Worm (Caenorhabditis elegans) whole organism, L4/young adult: ENCODE measurements around the gene ttr-7.

Experiments used
- W03F9.2 ChIP-seq: fragments of 150-350 bp; optimal IDR thresholded peaks from 2 replicates; lab custom pipeline; 2014; ENCODE audit warnings: missing biosample characterization, missing genetic modification characterization
- dao-5 ChIP-seq: sonication (generic microtip); optimal IDR thresholded peaks from 2 replicates; lab custom pipeline; 2016; ENCODE audit warnings: missing genotype, missing genetic modification characterization, moderate library complexity, missing compliant biosample characterization
- him-1 ChIP-seq: sonication (generic microtip); optimal IDR thresholded peaks from 2 replicates; lab custom pipeline; 2016; ENCODE audit warnings: missing genotype, missing genetic modification reagents, missing genetic modification characterization, missing compliant biosample characterization

The ttr-7 gene

ce11 chrIII:605415-606054 is at the start of gene ttr-7, which contains the start of gene Y55B1AR.4:
Gene ttr-7, plus strand, starts transcription at chrIII:606004.
Gene Y55B1AR.4, minus strand, starts transcription at chrIII:605515.
- TF ChIP-seq W03F9.2, result no peak
- TF ChIP-seq dao-5 (tag; lab: Kevin White, UChicago), result no peak
- TF ChIP-seq him-1, result no peak

DNA sequence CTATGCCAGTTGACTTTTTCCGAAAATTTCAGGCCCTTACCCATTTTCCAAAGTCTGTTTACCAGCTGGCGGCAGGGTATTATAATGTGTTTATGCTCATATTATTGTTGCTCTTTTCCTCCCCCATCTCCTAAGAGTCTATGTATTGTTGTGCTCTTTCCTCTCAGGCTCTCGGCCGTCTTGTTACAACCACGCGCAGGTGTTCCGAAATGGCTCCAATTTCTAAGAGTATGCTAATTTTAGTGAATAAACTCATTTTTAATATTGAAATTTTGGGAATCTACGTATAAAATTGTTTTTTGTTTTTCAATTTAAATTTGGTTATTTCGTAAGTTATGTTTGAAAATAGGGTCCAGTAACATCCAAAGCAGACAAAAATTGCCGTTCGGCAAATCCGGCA is 47.7 kb upstream of the ttr-7 start:
- TF ChIP-seq him-1, result no peak
- no peak for TF ChIP-seq dao-5 (tag; lab: Kevin White, UChicago)
- TF ChIP-seq W03F9.2, result no peak

- TF ChIP-seq him-1 (no peak), dao-5 (tag; lab: Kevin White, UChicago) (no peak), W03F9.2 (no peak)
Observed at ce11 chrIII:558832-559231, 47.0 kb upstream of the ttr-7 start.

DNA sequence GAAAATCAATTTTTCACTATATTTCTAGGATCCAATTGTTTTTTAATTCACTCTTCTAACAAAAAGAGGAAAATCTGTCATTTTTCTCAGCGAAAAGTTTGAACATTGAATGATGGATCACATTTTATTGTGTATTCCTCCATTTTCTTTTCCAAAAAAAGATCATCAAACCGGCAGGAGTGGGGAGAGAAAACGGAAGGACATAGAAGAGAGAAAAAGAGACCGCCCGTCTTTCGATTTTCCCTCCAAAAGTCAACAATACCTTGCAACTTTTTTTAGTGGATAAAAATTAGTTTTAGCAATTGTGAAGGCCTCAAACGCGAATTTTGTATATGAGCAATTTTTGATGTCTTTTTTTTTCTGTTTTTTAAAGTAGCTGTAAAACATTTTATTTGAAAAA is 42.0 kb upstream of the ttr-7 start:
- no peak for TF ChIP-seq W03F9.2
- no peak for TF ChIP-seq him-1
- TF ChIP-seq dao-5 (tag; lab: Kevin White, UChicago), result no peak

ce11 chrIII:564786-565185 is 41.0 kb upstream of the ttr-7 start:
- TF ChIP-seq dao-5 (tag; lab: Kevin White, UChicago) (no peak), him-1 (no peak), W03F9.2 (no peak)

DNA sequence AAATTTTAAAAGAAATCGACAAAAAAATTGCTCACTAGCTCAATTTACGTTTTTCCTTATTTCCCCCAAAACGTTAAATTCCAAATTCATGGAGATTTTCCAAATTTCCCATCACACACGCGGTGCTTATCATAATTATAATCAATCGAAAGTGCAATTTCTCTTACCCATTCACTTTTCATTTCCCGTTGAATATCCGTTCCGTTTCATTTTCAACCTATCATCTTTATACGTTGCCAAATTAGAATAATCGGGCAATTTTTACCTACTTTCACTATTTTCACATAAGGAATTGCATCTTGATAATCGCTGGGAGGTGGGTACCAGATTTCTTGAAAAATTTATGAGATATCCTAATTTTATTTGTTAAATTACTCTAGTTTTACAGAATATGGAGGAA is 37.0 kb upstream of the ttr-7 start:
- TF ChIP-seq him-1 (no peak), dao-5 (tag; lab: Kevin White, UChicago) (no peak), W03F9.2 (no peak)

DNA sequence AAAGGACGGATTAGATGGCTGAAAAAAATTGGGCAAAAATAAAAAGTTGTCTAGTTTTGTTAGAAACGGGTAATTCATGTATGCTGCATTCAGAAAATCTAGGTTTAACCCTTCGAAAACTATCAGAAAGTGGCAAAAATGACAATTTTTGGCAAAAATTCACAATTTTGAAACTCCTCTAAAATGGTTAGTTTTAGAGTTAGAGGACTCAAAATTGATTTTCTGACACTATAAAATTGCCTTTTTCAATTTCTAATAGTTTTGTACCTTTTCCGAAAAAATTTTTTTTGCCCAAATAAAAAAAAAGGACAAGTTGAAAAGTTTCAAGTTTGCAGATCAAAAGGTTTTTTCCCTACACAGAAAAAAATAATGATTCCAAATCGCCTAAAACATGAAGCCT is 29.2 kb upstream of the ttr-7 start:
- TF ChIP-seq W03F9.2 (no peak), him-1 (no peak), dao-5 (tag; lab: Kevin White, UChicago) (no peak)

ce11 chrIII:577467-577866 is 28.3 kb upstream of the ttr-7 start, which contains the start of gene gtf-2H5:
Gene gtf-2H5, minus strand, starts transcription at chrIII:577567.
- no peak for TF ChIP-seq him-1
- no peak for TF ChIP-seq dao-5 (tag; lab: Kevin White, UChicago)
- no peak for TF ChIP-seq W03F9.2

ce11 chrIII:587009-587408 is 18.8 kb upstream of the ttr-7 start, which contains the start of gene helq-1:
Gene helq-1, minus strand, starts transcription at chrIII:587109.
- TF ChIP-seq W03F9.2 (no peak), dao-5 (tag; lab: Kevin White, UChicago) (no peak), him-1 (no peak)

ce11 chrIII:595449-595848 is 10.4 kb upstream of the ttr-7 start:
- TF ChIP-seq him-1, result no peak
- no peak for TF ChIP-seq W03F9.2
- no peak for TF ChIP-seq dao-5 (tag; lab: Kevin White, UChicago)

ce11 chrIII:598168-598567 is 7.6 kb upstream of the ttr-7 start:
- no peak for TF ChIP-seq dao-5 (tag; lab: Kevin White, UChicago)
- TF ChIP-seq W03F9.2, result peak; percentile 42

DNA sequence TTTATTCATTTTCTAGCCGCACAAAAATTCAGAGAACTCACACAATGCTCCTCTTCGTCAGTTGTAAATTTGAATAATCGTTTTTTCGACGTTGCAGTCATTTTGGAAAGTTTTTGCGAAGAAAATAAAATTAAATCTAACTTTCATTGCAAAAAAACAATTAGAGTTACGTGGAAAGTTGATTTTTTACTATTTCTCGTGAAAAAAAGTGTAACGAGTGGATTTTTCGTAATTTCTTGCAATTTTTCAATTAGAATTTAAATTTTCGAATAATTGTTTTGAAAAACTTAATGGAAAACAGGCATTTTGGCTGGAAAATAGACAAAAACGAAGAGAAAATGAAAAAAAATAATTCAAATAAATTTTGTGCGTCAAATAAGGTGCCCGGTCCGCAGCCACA is 7.1 kb upstream of the ttr-7 start, which contains the start of gene Y55B1AR.2:
Gene Y55B1AR.2 (minus strand): TSS at position 101 of the 400 bp plus-strand sequence.
- TF ChIP-seq dao-5 (tag; lab: Kevin White, UChicago) (no peak), him-1 (no peak), W03F9.2 (no peak)

DNA sequence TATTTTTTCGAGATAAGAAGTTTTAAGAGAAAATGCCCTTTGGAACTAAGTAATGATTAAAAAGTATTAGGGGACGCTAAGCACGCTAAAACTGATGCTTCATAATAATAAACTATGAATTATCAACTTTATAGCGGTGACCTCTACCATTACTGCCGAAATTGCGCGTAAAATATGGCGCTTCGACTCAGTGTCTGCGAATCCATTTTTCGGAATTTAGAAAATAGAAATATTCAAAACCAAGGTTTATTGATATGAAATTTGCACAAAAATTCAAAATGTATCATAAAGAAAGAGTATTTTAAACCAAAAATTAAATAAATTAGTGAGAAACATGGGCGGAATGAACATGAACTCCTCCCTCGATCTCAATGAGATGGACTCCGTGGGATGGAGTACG is 6.5 kb upstream of the ttr-7 start:
- no peak for TF ChIP-seq dao-5 (tag; lab: Kevin White, UChicago)
- TF ChIP-seq him-1, result no peak
- no peak for TF ChIP-seq W03F9.2

- no peak for TF ChIP-seq him-1
- TF ChIP-seq W03F9.2, result no peak
- no peak for TF ChIP-seq dao-5 (tag; lab: Kevin White, UChicago)
Observed at ce11 chrIII:600316-600932, 5.4 kb upstream of the ttr-7 start, which contains the start of gene lec-6. Gene lec-6, minus strand, starts transcription at chrIII:600366.

- TF ChIP-seq W03F9.2 (no peak), dao-5 (tag; lab: Kevin White, UChicago) (no peak), him-1 (no peak)
Observed at ce11 chrIII:609549-609948, 3.7 kb downstream of the ttr-7 start, which contains the start of gene best-17. Gene best-17, minus strand, starts transcription at chrIII:609649.
